Fruit fly (Drosophila melanogaster): ENCODE measurements around the gene Rpt2.
A peak's percentile ranks its signal among the peaks of the same experiment; 100 is the strongest.

The Rpt2 gene

DNA sequence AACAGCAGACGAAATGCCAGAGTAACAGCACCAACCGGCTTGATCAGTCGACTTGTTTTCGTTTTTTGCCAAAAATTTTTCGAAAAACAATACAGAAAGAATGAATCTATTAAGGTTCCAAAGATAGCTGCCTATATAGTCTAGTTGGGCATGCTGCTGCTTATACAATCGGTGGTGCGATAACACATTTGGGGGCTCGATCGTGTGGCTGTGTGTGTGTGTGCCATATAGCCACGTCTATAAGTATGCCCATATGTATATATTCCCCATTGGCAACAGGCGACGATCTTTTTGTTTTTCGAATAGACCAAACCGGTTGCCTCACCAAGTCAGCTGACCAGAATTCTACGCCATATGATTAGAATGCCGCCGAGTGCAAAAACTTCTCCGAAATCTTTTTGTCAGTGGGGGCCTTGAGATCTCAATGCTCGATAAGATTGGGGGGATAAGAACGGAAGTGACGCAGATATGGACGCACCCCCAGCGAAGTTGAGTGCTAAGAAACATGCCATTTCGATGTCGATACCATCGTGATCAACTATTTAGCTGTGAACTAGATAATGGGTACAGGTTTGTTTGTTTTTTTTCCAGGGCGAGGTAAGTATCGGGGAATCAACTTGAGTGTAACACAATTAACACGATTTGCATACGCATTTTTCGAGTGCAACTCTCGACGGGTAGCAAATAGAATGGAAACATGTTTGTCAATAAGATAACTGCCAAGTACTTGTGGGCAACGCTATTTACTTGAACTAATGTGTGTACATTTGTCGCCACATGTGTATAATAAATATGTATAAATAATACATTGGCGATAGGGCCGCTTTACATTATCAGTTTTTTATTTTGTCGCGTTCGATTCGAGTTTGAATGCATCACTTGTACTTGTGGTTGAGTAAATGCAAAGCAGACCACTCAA, 8.8 kb upstream of the Rpt2 start (continued):
- TF ChIP-seq CG17385 (GFP tag; optimal IDR thresholded peaks at IDR 0.05) (peak; percentile 79), Gug (GFP tag; IDR thresholded peaks at IDR 0.05) (no peak), CG7745 (tag; optimal IDR thresholded peaks at IDR 0.05) (peak; percentile 87), CG10321 (GFP tag; IDR thresholded peaks at IDR 0.05) (peak; percentile 52; the same call in 1 of the 2 replicates), CG16863 (GFP tag; optimal IDR thresholded peaks at IDR 0.05) (peak; percentile 46), slou (GFP tag; optimal IDR thresholded peaks at IDR 0.05) (peak; percentile 82), E2f1 (GFP tag; IDR thresholded peaks at IDR 0.05) (peak; percentile 76; the same call in 1 of the 2 replicates), p53 (GFP tag; optimal IDR thresholded peaks at IDR 0.05) (no peak), aop (GFP tag; IDR thresholded peaks at IDR 0.05) (no peak), CG33557 (GFP tag; optimal IDR thresholded peaks at IDR 0.05) (peak; percentile 94), schlank (tag; optimal IDR thresholded peaks at IDR 0.05) (peak; percentile 80), CG9817 (tag; optimal IDR thresholded peaks at IDR 0.05) (peak; percentile 51), CG12744 (GFP tag; optimal IDR thresholded peaks at IDR 0.05) (peak; percentile 70), CG18619 (GFP tag; optimal IDR thresholded peaks at IDR 0.05) (peak; percentile 88), lov (optimal IDR thresholded peaks at IDR 0.05) (no peak), lov (GFP tag; IDR thresholded peaks at IDR 0.05) (peak; percentile 93), Rx (GFP tag; IDR thresholded peaks at IDR 0.05) (no peak), lbe (GFP tag; optimal IDR thresholded peaks at IDR 0.05) (no peak), danr (GFP tag; IDR thresholded peaks at IDR 0.05) (peak; percentile 76), Hr39 (optimal IDR thresholded peaks at IDR 0.05) (no peak), dm (GFP tag; optimal IDR thresholded peaks at IDR 0.05) (peak; percentile 15), Sox102F (GFP tag; optimal IDR thresholded peaks at IDR 0.05) (peak; percentile 76), Ssrp (tag; optimal IDR thresholded peaks at IDR 0.05) (peak; percentile 13), dmrt11E (tag; optimal IDR thresholded peaks at IDR 0.05) (peak; percentile 87), oc (tag; optimal IDR thresholded peaks at IDR 0.05) (peak; percentile 93), CG31224 (GFP tag; IDR thresholded peaks at IDR 0.05) (no peak), ro (GFP tag; IDR thresholded peaks at IDR 0.05) (no peak), chif (GFP tag; optimal IDR thresholded peaks at IDR 0.05) (peak; percentile 49 to 80), CG32772 (GFP tag; IDR thresholded peaks at IDR 0.05) (peak; percentile 47; the same call in 1 of the 2 replicates), CHES-1-like (GFP tag; optimal IDR thresholded peaks at IDR 0.05) (peak; percentile 51), slbo (GFP tag; IDR thresholded peaks at IDR 0.05) (peak; percentile 56), CG15514 (GFP tag; optimal IDR thresholded peaks at IDR 0.05) (peak; percentile 80), Awh (GFP tag; IDR thresholded peaks at IDR 0.05) (peak; percentile 92), CG2678 (tag; optimal IDR thresholded peaks at IDR 0.05) (peak; percentile 88), Xrp1 (GFP tag; IDR thresholded peaks at IDR 0.05) (peak; percentile 95), fru (optimal IDR thresholded peaks at IDR 0.05) (no peak), CG13424 (tag; optimal IDR thresholded peaks at IDR 0.05) (peak; percentile 77), tap (tag; optimal IDR thresholded peaks at IDR 0.05) (peak; percentile 82), CG12659 (GFP tag; optimal IDR thresholded peaks at IDR 0.05) (peak; percentile 82), CG10959 (GFP tag; IDR thresholded peaks at IDR 0.05) (peak; percentile 46), D19A (tag; optimal IDR thresholded peaks at IDR 0.05) (peak; percentile 64), CG34422 (GFP tag; IDR thresholded peaks at IDR 0.05) (no peak), nerfin-1 (tag; optimal IDR thresholded peaks at IDR 0.05) (peak; percentile 82), unpg (GFP tag; optimal IDR thresholded peaks at IDR 0.05) (peak; percentile 78), CG12219 (GFP tag; optimal IDR thresholded peaks at IDR 0.05) (peak; percentile 81), pb (GFP tag; optimal IDR thresholded peaks at IDR 0.05) (no peak), Hr78 (GFP tag; optimal IDR thresholded peaks at IDR 0.05) (peak in 1 of 2 experiments; percentile 59), CG4730 (GFP tag; IDR thresholded peaks at IDR 0.05) (peak; percentile 39; the same call in 1 of the 2 replicates), ATbp (GFP tag; optimal IDR thresholded peaks at IDR 0.05) (peak; percentile 98)

Data from whole organism, embryonic.